Worm (Caenorhabditis elegans) whole organism, L4 larva: ENCODE measurements around the gene gut-2.
A peak's percentile ranks its signal among the peaks of the same experiment; 100 is the strongest.

Experiments used
- F10B5.3 ChIP-seq: sonication (generic microtip); optimal IDR thresholded peaks from 2 replicates; lab custom pipeline; 2016; ENCODE audit warnings: mild to moderate bottlenecking, missing genetic modification characterization, missing compliant biosample characterization
- T20F7.1 ChIP-seq: fragments of 200-800 bp; sonication (Bioruptor generic); optimal IDR thresholded peaks from 2 replicates; lab custom pipeline; 2018; ENCODE audit warnings: mild to moderate bottlenecking, missing genetic modification characterization, missing compliant biosample characterization
- Y48G9A.11 ChIP-seq: fragments of 200-800 bp; sonication (Bioruptor generic); IDR thresholded peaks from 2 replicates; pipeline ENCODE4 v1.3.6; 2022; ENCODE audit warnings: missing genetic modification reagents, missing genetic modification characterization, missing compliant biosample characterization
- Y5F2A.4 ChIP-seq: fragments of 200-800 bp; sonication (Bioruptor generic); optimal IDR thresholded peaks from 2 replicates; lab custom pipeline; 2018; ENCODE audit warnings: mild to moderate bottlenecking, missing genetic modification characterization, missing compliant biosample characterization
- Y75B8A.6 ChIP-seq: fragments of 200-800 bp; sonication (Bioruptor generic); IDR thresholded peaks from 2 replicates; pipeline ENCODE4 v1.3.6; 2022; ENCODE audit warnings: missing genetic modification reagents, missing genetic modification characterization, missing compliant biosample characterization
- aha-1 ChIP-seq: fragments of 150-350 bp; peaks from one replicate; lab custom pipeline; 2014; ENCODE audit warnings: missing biosample characterization, missing genetic modification characterization
- aly-2 ChIP-seq: sonication (generic microtip); optimal IDR thresholded peaks from 2 replicates; lab custom pipeline; 2018; ENCODE audit warnings: missing biosample characterization, missing genetic modification characterization
- ceh-28 ChIP-seq: fragments of 150-350 bp; optimal IDR thresholded peaks from 2 replicates; lab custom pipeline; 2014; ENCODE audit warnings: missing biosample characterization, missing genetic modification reagents, missing genetic modification characterization
- ceh-32 ChIP-seq: sonication (generic microtip); optimal IDR thresholded peaks from 2 replicates; lab custom pipeline; 2016; ENCODE audit warnings: mild to moderate bottlenecking, missing genetic modification characterization, missing compliant biosample characterization; ENCODE audit not compliant: poor library complexity
- ceh-44 ChIP-seq: fragments of 200-800 bp; sonication (Bioruptor generic); IDR thresholded peaks from 2 replicates; pipeline ENCODE4 v1.3.6; 2022; ENCODE audit warnings: missing genetic modification reagents, missing genetic modification characterization, missing compliant biosample characterization
- ceh-62 ChIP-seq: sonication (generic microtip); optimal IDR thresholded peaks from 2 replicates; lab custom pipeline; 2017; ENCODE audit warnings: missing biosample characterization, missing genetic modification characterization
- cey-2 ChIP-seq: sonication (generic microtip); optimal IDR thresholded peaks from 3 replicates; lab custom pipeline; 2017; ENCODE audit warnings: missing genetic modification characterization, mild to moderate bottlenecking, missing compliant biosample characterization, antibody characterized with exemption, borderline replicate concordance; ENCODE audit not compliant: insufficient read depth
- dpl-1 ChIP-seq: fragments of 150-350 bp; optimal IDR thresholded peaks from 2 replicates; lab custom pipeline; 2014; ENCODE audit warnings: missing biosample characterization, missing genetic modification reagents, missing genetic modification characterization
- dve-1 ChIP-seq: sonication (generic microtip); optimal IDR thresholded peaks from 2 replicates; lab custom pipeline; 2017; ENCODE audit warnings: antibody characterized with exemption, mild to moderate bottlenecking, missing genetic modification characterization, missing compliant biosample characterization; ENCODE audit not compliant: insufficient read depth
- hlh-11 ChIP-seq: fragments of 200-800 bp; sonication (Bioruptor generic); optimal IDR thresholded peaks from 2 replicates; lab custom pipeline; 2018; ENCODE audit warnings: mild to moderate bottlenecking, missing genetic modification characterization, missing compliant biosample characterization
- hlh-30 ChIP-seq: sonication (generic microtip); optimal IDR thresholded peaks from 2 replicates; lab custom pipeline; 2017; ENCODE audit warnings: antibody characterized with exemption, mild to moderate bottlenecking, missing genetic modification characterization, missing compliant biosample characterization; ENCODE audit not compliant: insufficient read depth
- hmg-1.1 ChIP-seq: fragments of 200-800 bp; sonication (Bioruptor generic); IDR thresholded peaks from 2 replicates; pipeline ENCODE4 v1.3.6; 2022; ENCODE audit warnings: missing genetic modification reagents, missing genetic modification characterization, missing compliant biosample characterization
- lim-7 ChIP-seq: fragments of 200-800 bp; sonication (Bioruptor generic); IDR thresholded peaks from 2 replicates; pipeline ENCODE4 v1.3.6; 2022; ENCODE audit warnings: missing genetic modification characterization, missing compliant biosample characterization
- lin-15B ChIP-seq: fragments of 150-350 bp; sonication (generic microtip); optimal IDR thresholded peaks from 3 replicates; lab custom pipeline; 2014; ENCODE audit warnings: missing biosample characterization, missing genetic modification characterization
- lin-38 ChIP-seq: fragments of 200-800 bp; sonication (Bioruptor generic); IDR thresholded peaks from 2 replicates; pipeline ENCODE4 v1.3.6; 2022; ENCODE audit warnings: missing genetic modification reagents, missing genetic modification characterization, missing compliant biosample characterization
- lin-39 ChIP-seq: fragments of 150-350 bp; optimal IDR thresholded peaks from 2 replicates; lab custom pipeline; 2014; ENCODE audit warnings: missing biosample characterization, missing genetic modification reagents, missing genetic modification characterization
- lir-3 ChIP-seq: sonication (generic microtip); optimal IDR thresholded peaks from 2 replicates; lab custom pipeline; 2016; ENCODE audit warnings: mild to moderate bottlenecking, missing genetic modification characterization, missing compliant biosample characterization
- lsy-2 ChIP-seq, 2 experiments: fragments of 150-350 bp in 1 of 2; sonication (generic microtip) in 1 of 2; optimal IDR thresholded peaks; 2 replicates each; lab custom pipeline; 2014 to 2017; ENCODE audit warnings: missing biosample characterization in 2 of 2, missing genetic modification characterization in 2 of 2
- mdl-1 ChIP-seq, 2 experiments: fragments of 150-350 bp in 1 of 2; sonication (generic microtip) in 1 of 2; optimal IDR thresholded peaks; 2 replicates each; lab custom pipeline; 2014 to 2017; ENCODE audit warnings: missing biosample characterization in 2 of 2, missing genetic modification characterization in 2 of 2
- mep-1 ChIP-seq: fragments of 150-350 bp; sonication (generic microtip); optimal IDR thresholded peaks from 3 replicates; lab custom pipeline; 2014; ENCODE audit warnings: missing biosample characterization, missing genetic modification characterization
- mes-2 ChIP-seq: sonication (generic microtip); optimal IDR thresholded peaks from 2 replicates; lab custom pipeline; 2016; ENCODE audit warnings: missing genotype, mild to moderate bottlenecking, missing genetic modification characterization, missing compliant biosample characterization; ENCODE audit not compliant: poor library complexity, severe bottlenecking
- mxl-3 ChIP-seq: fragments of 200-800 bp; sonication (Bioruptor generic); optimal IDR thresholded peaks from 2 replicates; lab custom pipeline; 2018; ENCODE audit warnings: mild to moderate bottlenecking, missing genetic modification characterization, missing compliant biosample characterization
- nhr-11 ChIP-seq: fragments of 150-350 bp; optimal IDR thresholded peaks from 2 replicates; lab custom pipeline; 2014; ENCODE audit warnings: missing biosample characterization, missing genetic modification characterization
- nhr-25 ChIP-seq: sonication (generic microtip); optimal IDR thresholded peaks from 2 replicates; lab custom pipeline; 2017; ENCODE audit warnings: missing genetic modification characterization, mild to moderate bottlenecking, missing compliant biosample characterization, antibody characterized with exemption, moderate library complexity, borderline replicate concordance; ENCODE audit not compliant: insufficient read depth
- nhr-28 ChIP-seq: fragments of 150-350 bp; optimal IDR thresholded peaks from 2 replicates; lab custom pipeline; 2014; ENCODE audit warnings: missing biosample characterization, missing genetic modification characterization
- nhr-41 ChIP-seq: fragments of 200-800 bp; sonication (Bioruptor generic); IDR thresholded peaks from 2 replicates; pipeline ENCODE4 v1.3.6; 2022; ENCODE audit warnings: missing genetic modification reagents, missing genetic modification characterization, missing compliant biosample characterization
- nhr-48 ChIP-seq: sonication (generic microtip); optimal IDR thresholded peaks from 2 replicates; lab custom pipeline; 2016; ENCODE audit warnings: mild to moderate bottlenecking, missing genetic modification characterization, missing compliant biosample characterization
- nhr-6 ChIP-seq: fragments of 150-350 bp; optimal IDR thresholded peaks from 2 replicates; lab custom pipeline; 2014; ENCODE audit warnings: missing biosample characterization, missing genetic modification characterization
- pha-4 ChIP-seq, 2 experiments: fragments of 150-350 bp in 1 of 2; fragments of 200-800 bp in 1 of 2; sonication (Bioruptor generic) in 1 of 2; IDR thresholded peaks in 1 of 2; optimal IDR thresholded peaks in 1 of 2; 2 replicates each; pipeline versions ENCODE4 v1.3.6 to Lab custom; 2014 to 2022; ENCODE audit warnings: missing genetic modification characterization in 2 of 2, missing genetic modification reagents in 2 of 2, missing biosample characterization in 1 of 2, missing compliant biosample characterization in 1 of 2
- pqm-1 ChIP-seq: sonication (generic microtip); optimal IDR thresholded peaks from 2 replicates; lab custom pipeline; 2017; ENCODE audit warnings: missing biosample characterization, missing genetic modification characterization
- rbr-2 ChIP-seq: sonication (generic microtip); optimal IDR thresholded peaks from 2 replicates; lab custom pipeline; 2016; ENCODE audit warnings: missing genotype, missing genetic modification characterization, missing compliant biosample characterization
- saeg-2 ChIP-seq: fragments of 200-800 bp; sonication (Bioruptor generic); IDR thresholded peaks from 2 replicates; pipeline ENCODE4 v1.3.6; 2022; ENCODE audit warnings: missing genetic modification reagents, missing genetic modification characterization, missing compliant biosample characterization
- skn-1 ChIP-seq: fragments of 150-350 bp; optimal IDR thresholded peaks from 2 replicates; lab custom pipeline; 2014; ENCODE audit warnings: missing biosample characterization, missing genetic modification characterization
- snpc-1.2 ChIP-seq: fragments of 200-800 bp; sonication (Bioruptor generic); IDR thresholded peaks from 2 replicates; pipeline ENCODE4 v1.3.6; 2022; ENCODE audit warnings: missing genetic modification reagents, missing genetic modification characterization, missing compliant biosample characterization
- unc-62 ChIP-seq, 3 experiments: fragments of 150-350 bp in 1 of 3; sonication (generic microtip); optimal IDR thresholded peaks in 2 of 3; peaks in 1 of 3; 1 replicate in 1 of 3; 2 replicates in 2 of 3; lab custom pipeline; 2014 to 2017; ENCODE audit warnings: missing biosample characterization in 3 of 3, missing genetic modification characterization in 3 of 3, missing genetic modification reagents in 3 of 3, missing genotype in 1 of 3
- zfp-2 ChIP-seq: sonication (generic microtip); optimal IDR thresholded peaks from 2 replicates; lab custom pipeline; 2016; ENCODE audit warnings: mild to moderate bottlenecking, missing genetic modification characterization, missing compliant biosample characterization
- zip-2 ChIP-seq: fragments of 150-350 bp; optimal IDR thresholded peaks from 2 replicates; lab custom pipeline; 2014; ENCODE audit warnings: missing biosample characterization, missing genetic modification characterization

gut-2 gene

DNA sequence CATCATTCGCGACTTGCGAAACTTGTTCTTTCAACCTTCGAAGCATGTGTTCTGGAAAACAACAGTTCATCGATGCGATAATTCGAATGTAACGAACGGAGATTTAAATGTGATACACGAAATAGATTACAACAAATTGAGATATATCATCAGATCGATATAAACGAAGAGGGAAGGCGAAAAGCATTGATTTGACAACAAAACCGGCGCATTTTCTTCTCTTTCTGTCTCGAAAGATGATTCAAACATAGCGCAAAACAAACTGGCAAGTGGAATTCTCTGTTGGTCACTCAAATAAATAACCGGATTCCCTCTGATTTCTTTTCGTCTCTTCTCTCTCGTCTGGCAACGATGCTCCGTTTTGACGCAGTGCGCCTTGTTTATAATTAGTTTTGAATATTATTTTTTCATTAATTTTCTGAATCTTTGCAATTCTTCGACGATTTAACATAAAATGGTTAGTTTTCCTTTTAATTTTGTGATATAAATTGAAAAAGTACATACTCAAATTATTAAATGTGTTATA is at the start of gene gut-2, which contains the start of gene eea-1:
Gene gut-2 (plus strand): TSS at position 369 of the 526 bp plus-strand sequence.
Gene eea-1 (minus strand): TSS at position 51 of the 526 bp plus-strand sequence.
- TF ChIP-seq lin-38 (GFP tag; lab: Robert Waterston, UW) = peak; percentile 35; the same call in 1 of the 2 replicates
- peak; percentile 36 for TF ChIP-seq rbr-2 (tag; lab: Kevin White, UChicago)
- TF ChIP-seq lir-3 (tag; lab: Kevin White, UChicago) = no peak
- peak; percentile 49 for TF ChIP-seq aha-1 (tag; lab: Kevin White, UChicago)
- TF ChIP-seq lsy-2 (tag; optimal IDR thresholded peaks at IDR 0.05; lab: Kevin White, UChicago) = peak in 1 of 2 experiments; percentile 73
- peak in 1 of 2 experiments; percentile 8 for TF ChIP-seq mdl-1 (tag; optimal IDR thresholded peaks at IDR 0.05; lab: Kevin White, UChicago)
- peak; percentile 47 for TF ChIP-seq nhr-6 (tag; lab: Kevin White, UChicago)
- TF ChIP-seq F10B5.3 (tag; lab: Kevin White, UChicago) = no peak
- peak; percentile 58 for TF ChIP-seq hlh-30 (tag; lab: Kevin White, UChicago)
- no peak for TF ChIP-seq zip-2
- TF ChIP-seq dpl-1 (GFP tag; lab: Kevin White, UChicago) = peak; percentile 66
- no peak for TF ChIP-seq aly-2 (tag; lab: Kevin White, UChicago)
- peak; percentile 98 for TF ChIP-seq Y48G9A.11 (GFP tag; lab: Robert Waterston, UW)
- TF ChIP-seq mxl-3 (GFP tag; lab: Kevin White, UChicago) = peak; percentile 3
- TF ChIP-seq Y75B8A.6 (GFP tag; lab: Robert Waterston, UW) = no peak
- peak; percentile 54 for TF ChIP-seq hlh-11 (tag; lab: Kevin White, UChicago)
- no peak for TF ChIP-seq lim-7 (GFP tag; lab: Robert Waterston, UW)
- TF ChIP-seq nhr-11 = no peak
- peak; percentile 88 for TF ChIP-seq mes-2
- TF ChIP-seq ceh-44 (GFP tag; lab: Robert Waterston, UW) = no peak
- no peak for TF ChIP-seq nhr-25 (tag; lab: Kevin White, UChicago)
- no peak for TF ChIP-seq ceh-32 (tag; lab: Kevin White, UChicago)
- TF ChIP-seq nhr-48 (tag; lab: Kevin White, UChicago) = no peak
- peak in 1 of 2 experiments; percentile 96 for TF ChIP-seq unc-62 (GFP tag; optimal IDR thresholded peaks at IDR 0.05 in 1 of 2; lab: Kevin White, UChicago)
- TF ChIP-seq unc-62 (tag; optimal IDR thresholded peaks at IDR 0.05; lab: Kevin White, UChicago) = no peak
- TF ChIP-seq snpc-1.2 (GFP tag; lab: Robert Waterston, UW) = no peak
- TF ChIP-seq nhr-41 = no peak
- TF ChIP-seq T20F7.1 = peak; percentile 97
- TF ChIP-seq dve-1 = no peak
- no peak for TF ChIP-seq zfp-2 (tag; lab: Kevin White, UChicago)
- no peak for TF ChIP-seq Y5F2A.4
- TF ChIP-seq skn-1 (tag; lab: Kevin White, UChicago) = no peak
- peak; percentile 67 for TF ChIP-seq mep-1 (tag; lab: Kevin White, UChicago)
- TF ChIP-seq nhr-28 (tag; lab: Kevin White, UChicago) = peak; percentile 47
- TF ChIP-seq pha-4 (GFP tag; IDR thresholded peaks at IDR 0.05; lab: Robert Waterston, UW) = no peak
- TF ChIP-seq pha-4 (tag; optimal IDR thresholded peaks at IDR 0.05; lab: Kevin White, UChicago) = no peak
- TF ChIP-seq lin-15B = no peak
- TF ChIP-seq saeg-2 (GFP tag; lab: Robert Waterston, UW) = no peak
- TF ChIP-seq hmg-1.1 (GFP tag; lab: Robert Waterston, UW) = no peak
- TF ChIP-seq ceh-28 = no peak
- TF ChIP-seq ceh-62 = no peak
- no peak for TF ChIP-seq pqm-1
- no peak for TF ChIP-seq cey-2 (tag; lab: Kevin White, UChicago)
- no peak for TF ChIP-seq lin-39
- TF ChIP-seq, all 104 proteins: peak for 16
